Worm (Caenorhabditis elegans) whole organism, mixed stage, embryonic: Measurements from ENCODE around the gene tpra-1.
A peak's percentile ranks its signal among the peaks of the same experiment; 100 is the strongest.

Experiments
- M03D4.4 ChIP-seq: sonication (generic microtip); optimal IDR thresholded peaks from 2 replicates; lab custom pipeline; 2017; ENCODE audit warnings: mild to moderate bottlenecking, missing genetic modification characterization, missing compliant biosample characterization
- bed-3 ChIP-seq: fragments of 200-800 bp; sonication (Bioruptor generic); optimal IDR thresholded peaks from 3 replicates; lab custom pipeline; 2018; ENCODE audit warnings: mild to moderate bottlenecking, missing genetic modification characterization, moderate library complexity, missing compliant biosample characterization
- blmp-1 ChIP-seq: fragments of 150-350 bp; optimal IDR thresholded peaks from 2 replicates; lab custom pipeline; 2014; ENCODE audit warnings: missing biosample characterization, missing genetic modification characterization
- ceh-39 ChIP-seq: fragments of 150-350 bp; optimal IDR thresholded peaks from 2 replicates; lab custom pipeline; 2014; ENCODE audit warnings: missing biosample characterization, missing genetic modification characterization
- ceh-43 ChIP-seq: fragments of 200-800 bp; sonication (Bioruptor generic); optimal IDR thresholded peaks from 2 replicates; lab custom pipeline; 2018; ENCODE audit warnings: mild to moderate bottlenecking, missing genetic modification characterization, moderate library complexity, missing compliant biosample characterization
- ceh-83 ChIP-seq: fragments of 200-800 bp; sonication (Bioruptor generic); optimal IDR thresholded peaks from 2 replicates; lab custom pipeline; 2018; ENCODE audit warnings: mild to moderate bottlenecking, missing genetic modification characterization, missing compliant biosample characterization
- ces-1 ChIP-seq: fragments of 150-350 bp; optimal IDR thresholded peaks from 2 replicates; lab custom pipeline; 2014; ENCODE audit warnings: missing biosample characterization, missing genetic modification reagents, missing genetic modification characterization
- cnd-1 ChIP-seq: fragments of 200-800 bp; sonication (Bioruptor generic); optimal IDR thresholded peaks from 2 replicates; lab custom pipeline; 2018; ENCODE audit warnings: mild to moderate bottlenecking, missing genetic modification characterization, missing compliant biosample characterization
- drap-1 ChIP-seq: fragments of 200-800 bp; sonication (Bioruptor generic); optimal IDR thresholded peaks from 3 replicates; lab custom pipeline; 2018; ENCODE audit warnings: mild to moderate bottlenecking, missing genetic modification characterization, missing compliant biosample characterization
- elt-1 ChIP-seq: sonication (generic microtip); optimal IDR thresholded peaks from 2 replicates; lab custom pipeline; 2017; ENCODE audit warnings: missing genetic modification characterization, mild to moderate bottlenecking, missing compliant biosample characterization, antibody characterized with exemption, moderate library complexity, borderline replicate concordance; ENCODE audit not compliant: insufficient read depth
- elt-3 ChIP-seq: fragments of 150-350 bp; optimal IDR thresholded peaks from 2 replicates; lab custom pipeline; 2014; ENCODE audit warnings: missing biosample characterization, missing genetic modification characterization
- flh-1 ChIP-seq: fragments of 200-800 bp; sonication (Bioruptor generic); optimal IDR thresholded peaks from 2 replicates; lab custom pipeline; 2018; ENCODE audit warnings: mild to moderate bottlenecking, missing genetic modification characterization, moderate library complexity, missing compliant biosample characterization
- ham-2 ChIP-seq: fragments of 200-800 bp; sonication (Bioruptor generic); optimal IDR thresholded peaks from 2 replicates; lab custom pipeline; 2018; ENCODE audit warnings: mild to moderate bottlenecking, missing genetic modification characterization, missing compliant biosample characterization
- hlh-1 ChIP-seq: fragments of 150-350 bp; optimal IDR thresholded peaks from 2 replicates; lab custom pipeline; 2014; ENCODE audit warnings: missing biosample characterization, missing genetic modification reagents, missing genetic modification characterization
- lin-13 ChIP-seq: fragments of 150-350 bp; optimal IDR thresholded peaks from 2 replicates; lab custom pipeline; 2014; ENCODE audit warnings: missing biosample characterization, missing genetic modification characterization
- lin-32 ChIP-seq: fragments of 200-800 bp; sonication (Bioruptor generic); optimal IDR thresholded peaks from 2 replicates; lab custom pipeline; 2018; ENCODE audit warnings: mild to moderate bottlenecking, missing genetic modification characterization, missing compliant biosample characterization
- lsy-2 ChIP-seq: fragments of 150-350 bp; optimal IDR thresholded peaks from 2 replicates; lab custom pipeline; 2014; ENCODE audit warnings: missing biosample characterization, missing genetic modification characterization
- mab-5 ChIP-seq: fragments of 150-350 bp; optimal IDR thresholded peaks from 2 replicates; lab custom pipeline; 2014; ENCODE audit warnings: missing biosample characterization, missing genetic modification characterization
- mep-1 ChIP-seq: fragments of 150-350 bp; optimal IDR thresholded peaks from 2 replicates; lab custom pipeline; 2017; ENCODE audit warnings: missing biosample characterization, missing genetic modification reagents, missing genetic modification characterization, inconsistent platforms
- mls-2 ChIP-seq: sonication (generic microtip); optimal IDR thresholded peaks from 2 replicates; lab custom pipeline; 2016; ENCODE audit warnings: mild to moderate bottlenecking, missing genetic modification characterization, moderate library complexity, missing compliant biosample characterization
- nhr-12 ChIP-seq: fragments of 150-350 bp; optimal IDR thresholded peaks from 2 replicates; lab custom pipeline; 2014; ENCODE audit warnings: missing biosample characterization, missing genetic modification characterization
- nhr-2 ChIP-seq: fragments of 150-350 bp; optimal IDR thresholded peaks from 2 replicates; lab custom pipeline; 2014; ENCODE audit warnings: missing biosample characterization, missing genetic modification characterization
- nhr-237 ChIP-seq: fragments of 150-350 bp; optimal IDR thresholded peaks from 2 replicates; lab custom pipeline; 2014; ENCODE audit warnings: missing biosample characterization, missing genetic modification characterization
- nhr-28 ChIP-seq: fragments of 150-350 bp; optimal IDR thresholded peaks from 2 replicates; lab custom pipeline; 2014; ENCODE audit warnings: missing biosample characterization, missing genetic modification characterization
- nhr-76 ChIP-seq: sonication (generic microtip); optimal IDR thresholded peaks from 2 replicates; lab custom pipeline; 2017; ENCODE audit warnings: missing biosample characterization, missing genetic modification characterization
- pha-4 ChIP-seq: fragments of 150-350 bp; optimal IDR thresholded peaks from 2 replicates; lab custom pipeline; 2018; ENCODE audit warnings: missing biosample characterization, missing genetic modification reagents, missing genetic modification characterization
- sem-2 ChIP-seq: fragments of 200-800 bp; sonication (Bioruptor generic); optimal IDR thresholded peaks from 2 replicates; lab custom pipeline; 2018; ENCODE audit warnings: mild to moderate bottlenecking, missing genetic modification characterization, missing compliant biosample characterization
- snpc-4 ChIP-seq: fragments of 150-350 bp; optimal IDR thresholded peaks from 2 replicates; lab custom pipeline; 2014; ENCODE audit warnings: missing biosample characterization, missing genetic modification characterization
- sptf-1 ChIP-seq: sonication (generic microtip); optimal IDR thresholded peaks from 2 replicates; lab custom pipeline; 2017; ENCODE audit warnings: mild to moderate bottlenecking, missing genetic modification characterization, moderate library complexity, missing compliant biosample characterization
- tbx-8 ChIP-seq: fragments of 200-800 bp; sonication (Bioruptor generic); optimal IDR thresholded peaks from 2 replicates; lab custom pipeline; 2018; ENCODE audit warnings: mild to moderate bottlenecking, missing genetic modification characterization, moderate library complexity, missing compliant biosample characterization
- unc-120 ChIP-seq: sonication (generic microtip); optimal IDR thresholded peaks from 2 replicates; lab custom pipeline; 2017; ENCODE audit warnings: missing genetic modification characterization, missing compliant biosample characterization; ENCODE audit not compliant: poor library complexity, severe bottlenecking
- unc-39 ChIP-seq: fragments of 150-350 bp; optimal IDR thresholded peaks from 2 replicates; lab custom pipeline; 2014; ENCODE audit warnings: missing biosample characterization, missing genetic modification characterization
- unc-62 ChIP-seq: fragments of 150-350 bp; optimal IDR thresholded peaks from 2 replicates; lab custom pipeline; 2014; ENCODE audit warnings: missing biosample characterization, missing genetic modification reagents, missing genetic modification characterization
- zip-8 ChIP-seq: fragments of 150-350 bp; optimal IDR thresholded peaks from 2 replicates; lab custom pipeline; 2014; ENCODE audit warnings: missing biosample characterization, missing genetic modification characterization
- ztf-11 ChIP-seq: fragments of 150-350 bp; optimal IDR thresholded peaks from 2 replicates; lab custom pipeline; 2014; ENCODE audit warnings: missing biosample characterization, missing genetic modification characterization

Gene tpra-1

DNA sequence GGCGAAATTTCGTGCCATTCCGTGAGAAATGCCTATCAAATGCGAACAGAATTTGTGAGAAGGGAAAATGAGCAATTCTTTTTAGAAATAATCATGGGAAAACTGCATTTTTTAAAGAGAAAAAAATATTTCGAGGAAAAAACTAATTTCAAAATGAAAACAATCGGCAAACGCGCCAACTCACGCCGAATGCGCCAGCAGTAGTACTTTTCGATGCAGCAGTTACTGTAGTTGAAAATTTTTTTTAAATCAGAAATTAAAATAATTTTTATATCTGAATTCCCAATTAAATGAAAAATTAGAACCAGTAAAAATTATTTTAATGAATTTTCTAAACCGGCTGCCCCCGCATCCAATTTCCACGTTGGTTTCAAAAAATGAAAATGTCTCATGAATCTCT lies 32.9 kb upstream of the tpra-1 start:
- no peak for TF ChIP-seq ceh-83 (GFP tag; lab: Kevin White, UChicago)
- no peak for TF ChIP-seq nhr-12 (tag; lab: Kevin White, UChicago)
- TF ChIP-seq unc-39 (tag; lab: Kevin White, UChicago): no peak

DNA sequence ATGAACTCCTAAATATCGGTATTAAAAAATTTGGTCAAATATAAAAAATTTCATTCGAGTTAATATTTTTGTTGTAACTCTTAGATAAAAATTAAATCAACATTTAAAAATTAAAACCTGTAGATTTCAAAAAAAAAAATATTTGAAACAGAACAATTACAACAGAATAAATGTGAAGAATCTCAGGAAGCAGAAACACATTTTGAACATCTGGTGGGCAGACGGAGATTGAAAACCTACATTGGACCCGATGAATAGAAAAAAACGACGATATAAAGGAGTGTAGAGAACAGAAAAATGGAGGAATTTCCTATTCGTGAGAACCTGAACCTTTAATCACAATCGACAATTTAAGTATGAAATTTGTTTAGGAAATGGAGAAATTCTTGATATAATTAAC lies 32.2 kb upstream of the tpra-1 start:
- no peak for TF ChIP-seq ham-2
- TF ChIP-seq nhr-76 (tag; lab: Kevin White, UChicago): no peak
- TF ChIP-seq unc-120 (tag; lab: Kevin White, UChicago): no peak
- no peak for TF ChIP-seq ceh-83 (GFP tag; lab: Kevin White, UChicago)
- TF ChIP-seq bed-3: no peak
- no peak for TF ChIP-seq mep-1 (tag; lab: Kevin White, UChicago)
- TF ChIP-seq nhr-237 (tag; lab: Kevin White, UChicago): no peak
- TF ChIP-seq unc-39 (tag; lab: Kevin White, UChicago): no peak
- TF ChIP-seq mls-2 (tag; lab: Kevin White, UChicago): no peak
- no peak for TF ChIP-seq flh-1 (GFP tag; lab: Kevin White, UChicago)
- no peak for TF ChIP-seq lin-13 (tag; lab: Kevin White, UChicago)

DNA sequence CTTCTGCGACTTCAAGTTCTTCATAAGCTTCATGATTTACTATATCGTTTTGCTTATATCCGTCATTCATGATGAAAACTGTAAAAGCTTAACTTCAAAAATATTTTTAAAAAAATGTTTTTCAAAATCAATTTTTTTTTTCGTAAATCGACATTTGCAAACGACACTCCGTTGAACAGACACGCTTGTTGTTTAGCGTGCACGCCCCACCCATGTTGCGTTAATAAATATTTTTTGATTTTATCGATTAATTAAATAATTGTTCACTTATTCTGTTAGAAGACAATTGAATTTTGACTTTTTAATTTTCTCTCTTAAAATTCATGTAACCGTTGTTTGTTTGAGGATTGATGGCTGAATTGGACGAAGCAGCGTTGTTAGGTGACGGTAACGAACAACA lies 30.3 kb upstream of the tpra-1 start, which contains the start of the genes D1046.2 and cfim-2:
Gene D1046.2, minus strand, starts transcription at position 78 of the 400 bp plus-strand sequence.
Gene cfim-2, plus strand, starts transcription at position 335 of the 400 bp plus-strand sequence.
- TF ChIP-seq ceh-39 (tag; lab: Kevin White, UChicago) (peak; percentile 30), sptf-1 (no peak), ces-1 (peak; percentile 53), lsy-2 (tag; lab: Kevin White, UChicago) (peak; percentile 12)

DNA sequence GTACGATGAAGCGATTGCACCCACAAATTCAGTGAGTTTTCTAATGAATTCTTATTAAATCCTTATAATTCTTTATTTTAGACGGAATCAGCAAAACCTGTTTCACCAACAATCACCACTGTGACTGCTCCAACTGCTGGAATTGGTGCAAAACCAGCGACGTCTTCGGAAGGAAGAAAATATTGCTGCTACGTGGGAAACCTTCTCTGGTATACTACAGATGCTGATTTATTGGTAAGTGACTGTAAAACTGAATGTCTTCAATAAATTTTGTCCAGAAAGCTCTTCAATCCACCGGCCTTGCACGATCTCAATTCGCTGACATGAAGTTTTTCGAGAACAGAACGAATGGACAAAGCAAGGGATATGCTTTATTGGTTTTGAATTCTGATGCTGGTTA lies 29.8 kb upstream of the tpra-1 start:
- TF ChIP-seq bed-3: no peak
- TF ChIP-seq pha-4 (tag; lab: Kevin White, UChicago): no peak
- no peak for TF ChIP-seq M03D4.4
- no peak for TF ChIP-seq sptf-1
- TF ChIP-seq drap-1: no peak
- no peak for TF ChIP-seq tbx-8 (GFP tag; lab: Kevin White, UChicago)

DNA sequence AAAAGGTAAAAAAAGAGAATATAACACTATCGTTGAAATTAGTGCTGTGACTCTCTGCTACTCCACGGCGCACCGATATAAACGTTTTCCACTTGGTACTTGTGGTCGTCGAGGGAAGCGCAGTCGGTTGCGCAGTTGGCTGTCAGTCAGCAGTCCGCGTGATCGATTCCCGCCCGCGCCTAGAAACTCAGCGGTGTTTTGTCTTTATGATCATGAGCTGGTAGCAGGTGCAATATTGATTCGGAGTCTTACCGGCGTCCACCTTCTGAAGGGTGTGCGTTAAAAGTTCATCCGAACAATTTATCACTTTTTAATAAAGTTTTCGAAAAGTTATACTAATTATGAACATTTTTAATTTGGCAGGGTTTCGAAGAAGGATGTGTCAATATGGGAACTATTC lies 29.2 kb upstream of the tpra-1 start:
- peak; percentile 43 for TF ChIP-seq lsy-2 (tag; lab: Kevin White, UChicago)
- TF ChIP-seq lin-13 (tag; lab: Kevin White, UChicago): peak; percentile 59
- peak; percentile 58 for TF ChIP-seq nhr-28 (tag; lab: Kevin White, UChicago)
- peak; percentile 97 for TF ChIP-seq ceh-43 (GFP tag; lab: Kevin White, UChicago)
- no peak for TF ChIP-seq nhr-12 (tag; lab: Kevin White, UChicago)
- peak; percentile 97 for TF ChIP-seq drap-1
- TF ChIP-seq unc-39 (tag; lab: Kevin White, UChicago): no peak
- TF ChIP-seq tbx-8 (GFP tag; lab: Kevin White, UChicago): peak; percentile 94
- TF ChIP-seq ceh-39 (tag; lab: Kevin White, UChicago): no peak
- TF ChIP-seq hlh-1: peak; percentile 74
- TF ChIP-seq bed-3: peak; percentile 94
- peak; percentile 4 for TF ChIP-seq ces-1
- TF ChIP-seq elt-3 (tag; lab: Kevin White, UChicago): peak; percentile 64
- peak; percentile 57 for TF ChIP-seq nhr-237 (tag; lab: Kevin White, UChicago)
- TF ChIP-seq mls-2 (tag; lab: Kevin White, UChicago): peak; percentile 98
- TF ChIP-seq cnd-1: peak; percentile 98
- peak; percentile 96 for TF ChIP-seq ham-2
- peak; percentile 10 for TF ChIP-seq nhr-2 (tag; lab: Kevin White, UChicago)
- TF ChIP-seq flh-1 (GFP tag; lab: Kevin White, UChicago): peak; percentile 95
- TF ChIP-seq pha-4 (tag; lab: Kevin White, UChicago): peak; percentile 68
- peak; percentile 98 for TF ChIP-seq ceh-83 (GFP tag; lab: Kevin White, UChicago)
- peak; percentile 28 for TF ChIP-seq nhr-76 (tag; lab: Kevin White, UChicago)
- peak; percentile 84 for TF ChIP-seq unc-62
- TF ChIP-seq zip-8: no peak
- TF ChIP-seq sem-2: peak; percentile 96
- no peak for TF ChIP-seq elt-1
- no peak for TF ChIP-seq snpc-4 (tag; lab: Kevin White, UChicago)
- peak; percentile 58 for TF ChIP-seq mep-1 (tag; lab: Kevin White, UChicago)
- peak; percentile 92 for TF ChIP-seq unc-120 (tag; lab: Kevin White, UChicago)
- no peak for TF ChIP-seq blmp-1 (tag; lab: Kevin White, UChicago)
- peak; percentile 96 for TF ChIP-seq lin-32
- TF ChIP-seq M03D4.4: peak; percentile 97
- peak; percentile 62 for TF ChIP-seq ztf-11 (tag; lab: Kevin White, UChicago)
- TF ChIP-seq sptf-1: peak; percentile 99
- peak; percentile 34 for TF ChIP-seq mab-5 (tag; lab: Kevin White, UChicago)
- TF ChIP-seq, all 35 proteins: peak for 28
